Worm (Caenorhabditis elegans) whole organism, late embryonic: ENCODE data around the gene lev-8.

Source experiments
- C08G9.2 ChIP-seq: sonication (generic microtip); optimal IDR thresholded peaks from 2 replicates; lab custom pipeline; 2016; ENCODE audit warnings: mild to moderate bottlenecking, missing genetic modification characterization, moderate library complexity, missing compliant biosample characterization
- K02D7.2 ChIP-seq: sonication (generic microtip); optimal IDR thresholded peaks from 2 replicates; lab custom pipeline; 2017; ENCODE audit warnings: mild to moderate bottlenecking, missing genetic modification characterization, missing compliant biosample characterization
- K09A11.1 ChIP-seq: sonication (generic microtip); optimal IDR thresholded peaks from 2 replicates; lab custom pipeline; 2017; ENCODE audit warnings: antibody characterized with exemption, mild to moderate bottlenecking, missing genetic modification characterization, missing compliant biosample characterization; ENCODE audit not compliant: insufficient read depth
- T23F11.4 ChIP-seq: fragments of 200-800 bp; sonication (Bioruptor generic); optimal IDR thresholded peaks from 2 replicates; lab custom pipeline; 2018; ENCODE audit warnings: mild to moderate bottlenecking, missing genetic modification characterization, missing compliant biosample characterization
- Y22D7AL.16 ChIP-seq: sonication (generic microtip); optimal IDR thresholded peaks from 2 replicates; lab custom pipeline; 2016; ENCODE audit warnings: missing genetic modification characterization, missing compliant biosample characterization
- ama-1 ChIP-seq: fragments of 150-350 bp; optimal IDR thresholded peaks from 2 replicates; lab custom pipeline; 2014
- ceh-14 ChIP-seq: sonication (generic microtip); optimal IDR thresholded peaks from 2 replicates; lab custom pipeline; 2016; ENCODE audit warnings: missing genotype, missing genetic modification characterization, missing compliant biosample characterization
- ceh-2 ChIP-seq: sonication (generic microtip); optimal IDR thresholded peaks from 2 replicates; lab custom pipeline; 2016; ENCODE audit warnings: missing genotype, missing genetic modification characterization, missing compliant biosample characterization
- ceh-30 ChIP-seq: fragments of 150-350 bp; optimal IDR thresholded peaks from 2 replicates; lab custom pipeline; 2014; ENCODE audit warnings: missing biosample characterization, missing genetic modification characterization
- ceh-45 ChIP-seq: fragments of 200-800 bp; sonication (Bioruptor generic); IDR thresholded peaks from 2 replicates; pipeline ENCODE4 v1.3.6; 2022; ENCODE audit warnings: missing genetic modification reagents, missing genetic modification characterization, missing compliant biosample characterization
- dmd-4 ChIP-seq: sonication (generic microtip); optimal IDR thresholded peaks from 2 replicates; lab custom pipeline; 2016; ENCODE audit warnings: borderline replicate concordance, missing genetic modification characterization, missing compliant biosample characterization
- eyg-1 ChIP-seq: sonication (generic microtip); optimal IDR thresholded peaks from 2 replicates; lab custom pipeline; 2016; ENCODE audit warnings: missing genotype, missing genetic modification characterization, missing compliant biosample characterization
- fax-1 ChIP-seq: sonication (generic microtip); optimal IDR thresholded peaks from 2 replicates; lab custom pipeline; 2016; ENCODE audit warnings: missing genotype, missing genetic modification characterization, missing compliant biosample characterization
- fkh-10 ChIP-seq: fragments of 150-350 bp; optimal IDR thresholded peaks from 2 replicates; lab custom pipeline; 2014; ENCODE audit warnings: missing biosample characterization, missing genetic modification reagents, missing genetic modification characterization
- hlh-13 ChIP-seq: fragments of 200-800 bp; sonication (Bioruptor generic); optimal IDR thresholded peaks from 2 replicates; lab custom pipeline; 2018; ENCODE audit warnings: mild to moderate bottlenecking, missing genetic modification characterization, missing compliant biosample characterization
- hlh-15 ChIP-seq: sonication (generic microtip); optimal IDR thresholded peaks from 2 replicates; lab custom pipeline; 2016; ENCODE audit warnings: missing genetic modification characterization, missing compliant biosample characterization
- hlh-30 ChIP-seq: sonication (generic microtip); optimal IDR thresholded peaks from 2 replicates; lab custom pipeline; 2017; ENCODE audit warnings: antibody characterized with exemption, missing genetic modification characterization, missing compliant biosample characterization; ENCODE audit not compliant: insufficient read depth
- hlh-6 ChIP-seq: sonication (generic microtip); optimal IDR thresholded peaks from 2 replicates; lab custom pipeline; 2016; ENCODE audit warnings: missing genotype, missing genetic modification characterization, missing compliant biosample characterization
- hlh-8 ChIP-seq: sonication (generic microtip); optimal IDR thresholded peaks from 2 replicates; lab custom pipeline; 2016; ENCODE audit warnings: missing genotype, missing genetic modification characterization, missing compliant biosample characterization
- lim-6 ChIP-seq: sonication (generic microtip); optimal IDR thresholded peaks from 2 replicates; lab custom pipeline; 2016; ENCODE audit warnings: missing genetic modification characterization, missing compliant biosample characterization
- lin-11 ChIP-seq: fragments of 200-800 bp; sonication (Bioruptor generic); optimal IDR thresholded peaks from 2 replicates; lab custom pipeline; 2018; ENCODE audit warnings: mild to moderate bottlenecking, missing genetic modification characterization, missing compliant biosample characterization
- madf-2 ChIP-seq: sonication (generic microtip); optimal IDR thresholded peaks from 2 replicates; lab custom pipeline; 2017; ENCODE audit warnings: missing genetic modification characterization, missing compliant biosample characterization
- nfya-1 ChIP-seq: sonication (generic microtip); optimal IDR thresholded peaks from 2 replicates; lab custom pipeline; 2017; ENCODE audit warnings: missing genetic modification characterization, mild to moderate bottlenecking, missing compliant biosample characterization, antibody characterized with exemption, moderate library complexity
- nhr-11 ChIP-seq: fragments of 150-350 bp; optimal IDR thresholded peaks from 2 replicates; lab custom pipeline; 2014; ENCODE audit warnings: missing biosample characterization, missing genetic modification characterization
- nhr-232 ChIP-seq: sonication (generic microtip); optimal IDR thresholded peaks from 2 replicates; lab custom pipeline; 2016; ENCODE audit warnings: missing genetic modification characterization, missing compliant biosample characterization
- npax-4 ChIP-seq: sonication (generic microtip); optimal IDR thresholded peaks from 2 replicates; lab custom pipeline; 2016; ENCODE audit warnings: missing genetic modification characterization, missing compliant biosample characterization
- odd-2 ChIP-seq: sonication (generic microtip); optimal IDR thresholded peaks from 2 replicates; lab custom pipeline; 2017; ENCODE audit warnings: antibody characterized with exemption, mild to moderate bottlenecking, missing genetic modification characterization, missing compliant biosample characterization
- pros-1 ChIP-seq: fragments of 150-350 bp; optimal IDR thresholded peaks from 2 replicates; lab custom pipeline; 2014; ENCODE audit warnings: missing biosample characterization, missing genetic modification reagents, missing genetic modification characterization
- rnt-1 ChIP-seq: sonication (generic microtip); optimal IDR thresholded peaks from 2 replicates; lab custom pipeline; 2016; ENCODE audit warnings: missing genetic modification characterization, missing compliant biosample characterization
- sdc-2 ChIP-seq: sonication (generic microtip); optimal IDR thresholded peaks from 2 replicates; lab custom pipeline; 2016; ENCODE audit warnings: missing genotype, missing genetic modification characterization, missing compliant biosample characterization
- syd-9 ChIP-seq: sonication (generic microtip); optimal IDR thresholded peaks from 2 replicates; lab custom pipeline; 2016; ENCODE audit warnings: mild to moderate bottlenecking, missing genetic modification characterization, moderate library complexity, missing compliant biosample characterization
- tbx-2 ChIP-seq: sonication (generic microtip); optimal IDR thresholded peaks from 2 replicates; lab custom pipeline; 2016; ENCODE audit warnings: missing genetic modification characterization, missing compliant biosample characterization
- ttx-3 ChIP-seq: sonication (generic microtip); optimal IDR thresholded peaks from 2 replicates; lab custom pipeline; 2016; ENCODE audit warnings: missing genetic modification reagents, missing genetic modification characterization, missing compliant biosample characterization
- unc-3 ChIP-seq, 2 experiments: fragments of 200-800 bp in 1 of 2; sonication (Bioruptor generic) in 1 of 2; sonication (generic microtip) in 1 of 2; conservative IDR thresholded peaks in 1 of 2; optimal IDR thresholded peaks in 1 of 2; 2 replicates each; pipeline versions ENCODE4 v1.3.6 to Lab custom; 2016 to 2022; ENCODE audit warnings: missing compliant biosample characterization in 2 of 2, missing genetic modification characterization in 2 of 2, missing genetic modification reagents in 1 of 2
- unc-42 ChIP-seq: sonication (generic microtip); optimal IDR thresholded peaks from 2 replicates; lab custom pipeline; 2016; ENCODE audit warnings: missing genotype, missing genetic modification characterization, missing compliant biosample characterization
- unc-55 ChIP-seq: sonication (generic microtip); optimal IDR thresholded peaks from 2 replicates; lab custom pipeline; 2017; ENCODE audit warnings: missing biosample characterization, missing genetic modification reagents, missing genetic modification characterization

The lev-8 gene

ce11 chrX:11598839-11599238, 38.1 kb downstream of the lev-8 start:
- TF ChIP-seq nfya-1 (tag; lab: Kevin White, UChicago): no peak
- no peak for TF ChIP-seq ceh-30 (tag; lab: Kevin White, UChicago)
- no peak for TF ChIP-seq lim-6 (tag; lab: Kevin White, UChicago)
- no peak for TF ChIP-seq unc-3 (GFP tag; conservative IDR thresholded peaks at IDR 0.05; lab: Robert Waterston, UW)
- TF ChIP-seq unc-3 (tag; optimal IDR thresholded peaks at IDR 0.05; lab: Kevin White, UChicago): no peak
- TF ChIP-seq lin-11 (tag; lab: Kevin White, UChicago): no peak
- no peak for TF ChIP-seq sdc-2 (tag; lab: Kevin White, UChicago)
- no peak for TF ChIP-seq ttx-3 (tag; lab: Kevin White, UChicago)
- TF ChIP-seq tbx-2 (tag; lab: Kevin White, UChicago): no peak
- no peak for TF ChIP-seq dmd-4 (tag; lab: Kevin White, UChicago)
- no peak for TF ChIP-seq hlh-8 (tag; lab: Kevin White, UChicago)
- TF ChIP-seq pros-1 (tag; lab: Kevin White, UChicago): no peak

- TF ChIP-seq rnt-1 (tag; lab: Kevin White, UChicago) (peak; percentile 13), fkh-10 (GFP tag; lab: Kevin White, UChicago) (no peak), ceh-14 (tag; lab: Kevin White, UChicago) (no peak), pros-1 (tag; lab: Kevin White, UChicago) (no peak), nfya-1 (tag; lab: Kevin White, UChicago) (peak; percentile 5), C08G9.2 (tag; lab: Kevin White, UChicago) (no peak), tbx-2 (tag; lab: Kevin White, UChicago) (peak; percentile 21), madf-2 (tag; lab: Kevin White, UChicago) (no peak), nhr-232 (no peak), ceh-2 (peak; percentile 7), ceh-45 (GFP tag; lab: Robert Waterston, UW) (no peak)
- TF ChIP-seq, all 69 proteins: peak for 4
These were observed 39.9 kb downstream of the lev-8 start for ce11 chrX:11600488-11601106.

ce11 chrX:11603234-11604108, 42.8 kb downstream of the lev-8 start:
- TF ChIP-seq ceh-30 (tag; lab: Kevin White, UChicago) (no peak), eyg-1 (tag; lab: Kevin White, UChicago) (no peak), ama-1 (lab: Kevin White, UChicago) (peak; percentile 42), odd-2 (tag; lab: Kevin White, UChicago) (no peak), syd-9 (tag; lab: Kevin White, UChicago) (no peak), T23F11.4 (GFP tag; lab: Kevin White, UChicago) (peak; percentile 28)

- TF ChIP-seq lim-6 (tag; lab: Kevin White, UChicago) (no peak), hlh-6 (no peak), odd-2 (tag; lab: Kevin White, UChicago) (no peak), K02D7.2 (tag; lab: Kevin White, UChicago) (no peak), unc-42 (no peak), ama-1 (lab: Kevin White, UChicago) (peak; percentile 5), nfya-1 (tag; lab: Kevin White, UChicago) (no peak)
These were observed 44.6 kb downstream of the lev-8 start, which contains the start of gene ftt-2 for ce11 chrX:11605214-11605765. ftt-2 (minus strand) TSS chrX:11605419.

ce11 chrX:11605766-11606490, 45.2 kb downstream of the lev-8 start:
- no peak for TF ChIP-seq unc-55
- peak; percentile 99 for TF ChIP-seq nhr-11
- TF ChIP-seq tbx-2 (tag; lab: Kevin White, UChicago): peak; percentile 99
- TF ChIP-seq K09A11.1: peak; percentile 96
- TF ChIP-seq hlh-6: peak; percentile 62
- TF ChIP-seq syd-9 (tag; lab: Kevin White, UChicago): peak; percentile 97
- TF ChIP-seq ceh-14 (tag; lab: Kevin White, UChicago): peak; percentile 99
- TF ChIP-seq hlh-13 (GFP tag; lab: Kevin White, UChicago): peak; percentile 5
- peak; percentile 60 for TF ChIP-seq C08G9.2 (tag; lab: Kevin White, UChicago)
- peak; percentile 45 for TF ChIP-seq npax-4
- TF ChIP-seq hlh-30 (tag; lab: Kevin White, UChicago): peak; percentile 1
- peak; percentile 71 for TF ChIP-seq fax-1 (tag; lab: Kevin White, UChicago)
- TF ChIP-seq lim-6 (tag; lab: Kevin White, UChicago): peak; percentile 60
- TF ChIP-seq Y22D7AL.16 (tag; lab: Kevin White, UChicago): peak; percentile 97
- TF ChIP-seq hlh-15 (tag; lab: Kevin White, UChicago): peak; percentile 82
- TF ChIP-seq unc-3 (GFP tag; conservative IDR thresholded peaks at IDR 0.05; lab: Robert Waterston, UW): no peak; the same call in 1 of the 2 replicates
- TF ChIP-seq unc-3 (tag; optimal IDR thresholded peaks at IDR 0.05; lab: Kevin White, UChicago): peak; percentile 99
